Worm (Caenorhabditis elegans) whole organism, L1 larva: ENCODE results near the gene T21B4.3.

Experiments used
- C04F5.9 ChIP-seq: sonication (generic microtip); optimal IDR thresholded peaks from 2 replicates; lab custom pipeline; 2016; ENCODE audit warnings: missing genetic modification characterization, missing compliant biosample characterization
- aly-2 ChIP-seq: fragments of 150-350 bp; optimal IDR thresholded peaks from 2 replicates; lab custom pipeline; 2014; ENCODE audit warnings: missing biosample characterization, missing genetic modification characterization
- ama-1 ChIP-seq: fragments of 150-350 bp; optimal IDR thresholded peaks from 2 replicates; lab custom pipeline; 2014
- ceh-82 ChIP-seq, 3 experiments: fragments of 150-350 bp in 1 of 3; sonication (generic microtip) in 2 of 3; optimal IDR thresholded peaks; 2 replicates each; lab custom pipeline; 2014 to 2017; ENCODE audit warnings: missing biosample characterization in 3 of 3, missing genetic modification characterization in 3 of 3
- irx-1 ChIP-seq: sonication (generic microtip); optimal IDR thresholded peaks from 2 replicates; lab custom pipeline; 2016; ENCODE audit warnings: missing genetic modification characterization, missing compliant biosample characterization
- lin-15B ChIP-seq: fragments of 150-350 bp; sonication (generic microtip); optimal IDR thresholded peaks from 3 replicates; lab custom pipeline; 2014; ENCODE audit warnings: missing biosample characterization, missing genetic modification characterization
- mep-1 ChIP-seq: fragments of 150-350 bp; optimal IDR thresholded peaks from 2 replicates; lab custom pipeline; 2014; ENCODE audit warnings: missing biosample characterization, missing genetic modification characterization
- nhr-77 ChIP-seq: fragments of 150-350 bp; optimal IDR thresholded peaks from 2 replicates; lab custom pipeline; 2014; ENCODE audit warnings: missing biosample characterization, missing genetic modification characterization
- swsn-7 ChIP-seq: sonication (generic microtip); optimal IDR thresholded peaks from 2 replicates; lab custom pipeline; 2016; ENCODE audit warnings: missing genetic modification characterization, missing compliant biosample characterization

DNA sequence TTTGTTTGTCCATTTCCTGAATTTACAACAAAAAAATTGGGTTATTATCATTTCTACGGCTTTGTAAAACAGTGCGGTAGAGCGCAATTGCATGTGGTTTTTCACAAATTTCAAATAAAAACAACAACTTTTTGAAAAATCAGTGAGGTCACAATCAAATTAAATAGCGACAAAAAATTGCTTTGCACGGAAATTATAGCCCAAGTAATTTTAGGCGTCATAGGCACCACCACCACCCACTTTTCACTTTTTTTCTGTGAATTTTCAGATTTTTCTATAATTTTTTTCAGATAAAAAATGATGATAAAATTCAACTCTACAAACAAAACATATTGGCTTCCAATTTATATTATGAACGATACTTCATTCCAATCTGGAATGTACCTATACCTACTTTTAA lies 39.6 kb downstream of the T21B4.3 start, which contains the start of gene sre-38:
- TF ChIP-seq ceh-82 (tag; optimal IDR thresholded peaks at IDR 0.05; lab: Kevin White, UChicago) (no peak), irx-1 (no peak), aly-2 (tag; lab: Kevin White, UChicago) (no peak), ama-1 (lab: Kevin White, UChicago) (no peak), swsn-7 (no peak), mep-1 (no peak), C04F5.9 (tag; lab: Kevin White, UChicago) (no peak), nhr-77 (no peak), lin-15B (tag; lab: Kevin White, UChicago) (no peak)
